Worm (Caenorhabditis elegans) whole organism, L1 larva: ENCODE data around the gene mop-25.2.

Experiments
- egl-27 ChIP-seq, 2 experiments: fragments of 150-350 bp in 1 of 2; sonication (generic microtip); optimal IDR thresholded peaks; 3 replicates each; lab custom pipeline; 2017 to 2018; ENCODE audit warnings: missing biosample characterization in 2 of 2, missing genetic modification characterization in 2 of 2, missing genetic modification reagents in 2 of 2
- elt-3 ChIP-seq, 6 experiments: fragments of 150-350 bp in 1 of 6; sonication (generic microtip); optimal IDR thresholded peaks; 2 replicates each; lab custom pipeline; 2017 to 2018; ENCODE audit warnings: missing biosample characterization in 6 of 6, missing genetic modification characterization in 6 of 6, inconsistent platforms in 1 of 6
- fkh-4 ChIP-seq: sonication (generic microtip); optimal IDR thresholded peaks from 2 replicates; lab custom pipeline; 2016; ENCODE audit warnings: missing compliant biosample characterization, missing genetic modification characterization, borderline replicate concordance
- lsy-2 ChIP-seq, 2 experiments: fragments of 150-350 bp; optimal IDR thresholded peaks; 2 replicates each; lab custom pipeline; 2014; ENCODE audit warnings: missing biosample characterization in 2 of 2, missing genetic modification characterization in 2 of 2
- mef-2 ChIP-seq: fragments of 150-350 bp; optimal IDR thresholded peaks from 2 replicates; lab custom pipeline; 2014; ENCODE audit warnings: missing biosample characterization, missing genetic modification characterization
- nhr-12 ChIP-seq: sonication (generic microtip); optimal IDR thresholded peaks from 2 replicates; lab custom pipeline; 2017; ENCODE audit warnings: missing biosample characterization, missing genetic modification characterization
- nhr-47 ChIP-seq: sonication (generic microtip); optimal IDR thresholded peaks from 2 replicates; lab custom pipeline; 2016; ENCODE audit warnings: mild to moderate bottlenecking, missing genetic modification characterization, moderate library complexity, missing compliant biosample characterization
- nhr-77 ChIP-seq: fragments of 150-350 bp; optimal IDR thresholded peaks from 2 replicates; lab custom pipeline; 2014; ENCODE audit warnings: missing biosample characterization, missing genetic modification characterization
- nhr-90 ChIP-seq: sonication (generic microtip); optimal IDR thresholded peaks from 2 replicates; lab custom pipeline; 2016; ENCODE audit warnings: mild to moderate bottlenecking, missing genetic modification characterization, missing compliant biosample characterization; ENCODE audit not compliant: poor library complexity
- pag-3 ChIP-seq: sonication (generic microtip); optimal IDR thresholded peaks from 2 replicates; lab custom pipeline; 2017; ENCODE audit warnings: missing genetic modification characterization, mild to moderate bottlenecking, missing compliant biosample characterization, antibody characterized with exemption, borderline replicate concordance; ENCODE audit not compliant: insufficient read depth
- pax-3 ChIP-seq: fragments of 200-800 bp; sonication (Bioruptor generic); optimal IDR thresholded peaks from 2 replicates; lab custom pipeline; 2018; ENCODE audit warnings: mild to moderate bottlenecking, missing genetic modification characterization, moderate library complexity, missing compliant biosample characterization
- unc-62 ChIP-seq: fragments of 150-350 bp; optimal IDR thresholded peaks from 2 replicates; lab custom pipeline; 2014; ENCODE audit warnings: missing biosample characterization, missing genetic modification reagents, missing genetic modification characterization

DNA sequence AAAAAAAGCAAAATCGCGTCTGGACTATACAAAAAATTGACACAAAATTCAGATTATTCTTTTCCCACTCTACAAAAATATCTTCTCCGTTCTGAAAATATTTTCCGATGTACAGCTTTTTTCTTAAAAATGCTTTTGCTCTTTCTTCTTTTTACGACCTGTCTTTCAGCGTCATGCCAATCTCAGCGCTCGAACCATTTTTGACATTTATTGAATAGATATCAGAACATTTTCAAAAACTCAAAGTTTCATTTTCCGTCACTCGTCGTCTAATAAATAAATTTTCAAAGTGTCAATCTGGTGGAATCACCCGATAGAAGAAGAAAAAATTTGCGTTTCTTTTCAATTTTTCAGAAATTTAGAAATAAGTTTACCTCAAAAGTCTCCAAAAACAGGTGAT, 37.9 kb upstream of the mop-25.2 start:
- TF ChIP-seq elt-3 (tag; optimal IDR thresholded peaks at IDR 0.05; lab: Kevin White, UChicago): no peak
- no peak for TF ChIP-seq nhr-12
- TF ChIP-seq mef-2: no peak
- TF ChIP-seq nhr-47 (tag; lab: Kevin White, UChicago): no peak
- no peak for TF ChIP-seq pax-3 (tag; lab: Kevin White, UChicago)
- no peak for TF ChIP-seq nhr-90 (tag; lab: Kevin White, UChicago)
- no peak for TF ChIP-seq pag-3
- TF ChIP-seq unc-62 (GFP tag; lab: Kevin White, UChicago): no peak
- no peak for TF ChIP-seq lsy-2 (tag; optimal IDR thresholded peaks at IDR 0.05; lab: Kevin White, UChicago)
- TF ChIP-seq egl-27 (tag; optimal IDR thresholded peaks at IDR 0.05; lab: Kevin White, UChicago): no peak
- TF ChIP-seq fkh-4: no peak
- no peak for TF ChIP-seq nhr-77 (tag; lab: Kevin White, UChicago)
